Fruit fly (Drosophila melanogaster): Measurements from ENCODE around the gene CG14073.

The CG14073 gene

dm6 chr3L:18822450-18823220, 2.2 kb upstream of the CG14073 start, which contains the start of gene Cat (continued):
- no peak for TF ChIP-seq luna (GFP tag; optimal IDR thresholded peaks at IDR 0.05)
- no peak for TF ChIP-seq Nf-YA (GFP tag; IDR thresholded peaks at IDR 0.05)
- no peak for TF ChIP-seq CG11723 (GFP tag; optimal IDR thresholded peaks at IDR 0.05)
- no peak for TF ChIP-seq CG33213 (GFP tag; optimal IDR thresholded peaks at IDR 0.05)
- peak; percentile 77; the same call in 1 of the 3 replicates for TF ChIP-seq knrl (GFP tag; IDR thresholded peaks at IDR 0.05; ENCODE audit: partially characterized antibody)
- TF ChIP-seq Gsc (GFP tag; IDR thresholded peaks at IDR 0.05) = no peak
- TF ChIP-seq CG4360 (GFP tag; IDR thresholded peaks at IDR 0.05) = peak; percentile 93
- no peak for TF ChIP-seq Ravus (GFP tag; IDR thresholded peaks at IDR 0.05)
- TF ChIP-seq CG10979 (tag; optimal IDR thresholded peaks at IDR 0.05) = peak; percentile 11
- no peak for TF ChIP-seq CG10654 (GFP tag; optimal IDR thresholded peaks at IDR 0.05)

dm6 chr3L:18822049-18822448, 1.6 kb upstream of the CG14073 start:
- no peak for TF ChIP-seq CG13123 (GFP tag; optimal IDR thresholded peaks at IDR 0.05)
- TF ChIP-seq pum (GFP tag; optimal IDR thresholded peaks at IDR 0.05) = no peak
- TF ChIP-seq D19B (GFP tag; optimal IDR thresholded peaks at IDR 0.05) = no peak
- TF ChIP-seq pnt (GFP tag; optimal IDR thresholded peaks at IDR 0.05) = no peak
- TF ChIP-seq Hr51 (GFP tag; optimal IDR thresholded peaks at IDR 0.05) = no peak
- no peak for TF ChIP-seq CG3995 (GFP tag; optimal IDR thresholded peaks at IDR 0.05)
- no peak for TF ChIP-seq Asciz (GFP tag; optimal IDR thresholded peaks at IDR 0.05)
- TF ChIP-seq abd-A (tag; optimal IDR thresholded peaks at IDR 0.05) = no peak
- TF ChIP-seq CG7786 (GFP tag; optimal IDR thresholded peaks at IDR 0.05) = no peak
- TF ChIP-seq CG6272 (GFP tag; IDR thresholded peaks at IDR 0.05) = no peak
- no peak for TF ChIP-seq CG9727 (GFP tag; optimal IDR thresholded peaks at IDR 0.05)
- no peak for TF ChIP-seq onecut (GFP tag; IDR thresholded peaks at IDR 0.05)
- TF ChIP-seq gem (tag; optimal IDR thresholded peaks at IDR 0.05) = no peak
- no peak for TF ChIP-seq dm (GFP tag; optimal IDR thresholded peaks at IDR 0.05)
- no peak for TF ChIP-seq pan (optimal IDR thresholded peaks at IDR 0.05)
- TF ChIP-seq pan (GFP tag; optimal IDR thresholded peaks at IDR 0.05 in 1 of 2, IDR thresholded peaks at IDR 0.05 in 1 of 2) = no peak
- TF ChIP-seq Mrtf (GFP tag; IDR thresholded peaks at IDR 0.05) = no peak
- TF ChIP-seq Nf-YB (GFP tag; optimal IDR thresholded peaks at IDR 0.05) = no peak

dm6 chr3L:18819887-18820637, 413 bp downstream of the CG14073 start:
- TF ChIP-seq CG31224 (GFP tag; IDR thresholded peaks at IDR 0.05) (no peak), pum (GFP tag; optimal IDR thresholded peaks at IDR 0.05) (no peak), CG11504 (tag; optimal IDR thresholded peaks at IDR 0.05) (no peak), al (GFP tag; IDR thresholded peaks at IDR 0.05) (no peak), ase (GFP tag; IDR thresholded peaks at IDR 0.05) (no peak), kay (GFP tag; optimal IDR thresholded peaks at IDR 0.05) (no peak), kni (GFP tag; optimal IDR thresholded peaks at IDR 0.05) (no peak), tx (GFP tag; optimal IDR thresholded peaks at IDR 0.05) (no peak), dati (GFP tag; IDR thresholded peaks at IDR 0.05) (no peak), Hand (GFP tag; optimal IDR thresholded peaks at IDR 0.05) (no peak), eve (GFP tag; optimal IDR thresholded peaks at IDR 0.05) (peak in 1 of 2 experiments; percentile 69), bigmax (GFP tag; optimal IDR thresholded peaks at IDR 0.05) (no peak), Atf-2 (GFP tag; optimal IDR thresholded peaks at IDR 0.05) (no peak), Blimp-1 (GFP tag; optimal IDR thresholded peaks at IDR 0.05) (no peak), Elba2 (GFP tag; optimal IDR thresholded peaks at IDR 0.05) (no peak), CG10274 (GFP tag; optimal IDR thresholded peaks at IDR 0.05) (no peak), Sin3A (optimal IDR thresholded peaks at IDR 0.05) (no peak), hkb (optimal IDR thresholded peaks at IDR 0.05) (peak; percentile 31), hkb (GFP tag; IDR thresholded peaks at IDR 0.05) (no peak), CG4820 (GFP tag; optimal IDR thresholded peaks at IDR 0.05) (no peak), CG2120 (GFP tag; optimal IDR thresholded peaks at IDR 0.05) (no peak), CG7963 (GFP tag; IDR thresholded peaks at IDR 0.05; ENCODE audit: partially characterized antibody) (no peak)

Data from whole organism, embryonic.